Worm (Caenorhabditis elegans) whole organism, young adult: ENCODE measurements around the gene ZK1290.5.
A peak's percentile ranks its signal among the peaks of the same experiment; 100 is the strongest.

Experiments used
- C17E4.6 ChIP-seq: fragments of 200-800 bp; sonication (Bioruptor generic); IDR thresholded peaks from 2 replicates; pipeline ENCODE4 v1.3.6; 2022; ENCODE audit warnings: missing genetic modification reagents, missing genetic modification characterization, missing compliant biosample characterization
- F10E7.11 ChIP-seq: sonication (generic microtip); optimal IDR thresholded peaks from 2 replicates; lab custom pipeline; 2017; ENCODE audit warnings: mild to moderate bottlenecking, missing genetic modification characterization, moderate library complexity, missing compliant biosample characterization
- F22D6.2 ChIP-seq: sonication (generic microtip); optimal IDR thresholded peaks from 2 replicates; lab custom pipeline; 2016; ENCODE audit warnings: mild to moderate bottlenecking, missing genetic modification characterization, missing compliant biosample characterization
- F37B4.10 ChIP-seq: fragments of 200-800 bp; sonication (Bioruptor generic); IDR thresholded peaks from 2 replicates; pipeline ENCODE4 v1.3.6; 2022; ENCODE audit warnings: missing genetic modification characterization, missing compliant biosample characterization
- T07F8.4 ChIP-seq: sonication (generic microtip); optimal IDR thresholded peaks from 2 replicates; lab custom pipeline; 2016; ENCODE audit warnings: mild to moderate bottlenecking, missing genetic modification characterization, moderate library complexity, missing compliant biosample characterization
- Y53F4B.3 ChIP-seq: fragments of 200-800 bp; sonication (Bioruptor generic); IDR thresholded peaks from 2 replicates; pipeline ENCODE4 v1.3.6; 2022; ENCODE audit warnings: missing genetic modification reagents, missing genetic modification characterization, missing compliant biosample characterization
- akir-1 ChIP-seq: fragments of 200-800 bp; sonication (Bioruptor generic); optimal IDR thresholded peaks from 2 replicates; lab custom pipeline; 2018; ENCODE audit warnings: mild to moderate bottlenecking, missing genetic modification characterization, moderate library complexity, missing compliant biosample characterization
- ama-1 ChIP-seq, 3 experiments: fragments of 150-350 bp in 1 of 3; sonication (generic microtip) in 2 of 3; optimal IDR thresholded peaks; 2 replicates each; lab custom pipeline; 2014 to 2018; ENCODE audit warnings: missing biosample characterization in 2 of 3, missing genetic modification characterization in 2 of 3, missing genetic modification reagents in 2 of 3
- bed-2 ChIP-seq: fragments of 200-800 bp; sonication (Bioruptor generic); IDR thresholded peaks from 2 replicates; pipeline ENCODE4 v1.3.6; 2022; ENCODE audit warnings: missing genetic modification reagents, missing genetic modification characterization, missing compliant biosample characterization
- ccch-3 ChIP-seq: fragments of 200-800 bp; sonication (Bioruptor generic); optimal IDR thresholded peaks from 2 replicates; lab custom pipeline; 2018; ENCODE audit warnings: mild to moderate bottlenecking, missing genetic modification characterization, missing compliant biosample characterization
- cebp-1 ChIP-seq, 2 experiments: fragments of 200-800 bp in 1 of 2; sonication (Bioruptor generic) in 1 of 2; sonication (generic microtip) in 1 of 2; IDR thresholded peaks in 1 of 2; optimal IDR thresholded peaks in 1 of 2; 2 replicates each; pipeline versions ENCODE4 v1.3.6 to Lab custom; 2017 to 2022; ENCODE audit warnings: missing compliant biosample characterization in 2 of 2, missing genetic modification characterization in 2 of 2, mild to moderate bottlenecking in 1 of 2, missing genetic modification reagents in 1 of 2, moderate library complexity in 1 of 2
- ceh-40 ChIP-seq: fragments of 200-800 bp; sonication (Bioruptor generic); IDR thresholded peaks from 2 replicates; pipeline ENCODE4 v1.3.6; 2022; ENCODE audit warnings: missing genetic modification characterization, missing compliant biosample characterization
- ceh-58 ChIP-seq: fragments of 200-800 bp; sonication (Bioruptor generic); IDR thresholded peaks from 2 replicates; pipeline ENCODE4 v1.3.6; 2022; ENCODE audit warnings: missing genetic modification characterization, missing compliant biosample characterization
- ceh-91 ChIP-seq: fragments of 200-800 bp; sonication (Bioruptor generic); IDR thresholded peaks from 2 replicates; pipeline ENCODE4 v1.3.6; 2022; ENCODE audit warnings: missing genetic modification reagents, missing genetic modification characterization, missing compliant biosample characterization
- dox-1 ChIP-seq: fragments of 200-800 bp; sonication (Bioruptor generic); IDR thresholded peaks from 2 replicates; pipeline ENCODE4 v1.3.6; 2022; ENCODE audit warnings: missing genetic modification reagents, missing genetic modification characterization, missing compliant biosample characterization
- dpl-1 ChIP-seq: fragments of 150-350 bp; optimal IDR thresholded peaks from 2 replicates; lab custom pipeline; 2014; ENCODE audit warnings: missing biosample characterization, missing genetic modification reagents, missing genetic modification characterization
- egl-44 ChIP-seq: fragments of 200-800 bp; sonication (Bioruptor generic); IDR thresholded peaks from 2 replicates; pipeline ENCODE4 v1.3.6; 2022; ENCODE audit warnings: missing genetic modification reagents, missing genetic modification characterization, missing compliant biosample characterization
- ets-4 ChIP-seq: fragments of 200-800 bp; sonication (Bioruptor generic); optimal IDR thresholded peaks from 2 replicates; lab custom pipeline; 2018; ENCODE audit warnings: mild to moderate bottlenecking, missing genetic modification characterization, missing compliant biosample characterization
- lin-40 ChIP-seq: sonication (generic microtip); optimal IDR thresholded peaks from 2 replicates; lab custom pipeline; 2016; ENCODE audit warnings: missing genetic modification characterization, mild to moderate bottlenecking, missing compliant biosample characterization, missing genotype, missing genetic modification reagents
- madf-10 ChIP-seq: sonication (generic microtip); optimal IDR thresholded peaks from 2 replicates; lab custom pipeline; 2016; ENCODE audit warnings: mild to moderate bottlenecking, missing genetic modification characterization, missing compliant biosample characterization
- mxl-1 ChIP-seq: sonication (generic microtip); optimal IDR thresholded peaks from 2 replicates; lab custom pipeline; 2016; ENCODE audit warnings: missing genetic modification characterization, missing compliant biosample characterization
- nhr-80 ChIP-seq: sonication (generic microtip); optimal IDR thresholded peaks from 2 replicates; lab custom pipeline; 2016; ENCODE audit warnings: missing genetic modification characterization, missing compliant biosample characterization
- rcor-1 ChIP-seq: fragments of 200-800 bp; sonication (Bioruptor generic); IDR thresholded peaks from 2 replicates; pipeline ENCODE4 v1.3.6; 2022; ENCODE audit warnings: missing genetic modification reagents, missing genetic modification characterization, missing compliant biosample characterization
- sdz-38 ChIP-seq: sonication (generic microtip); optimal IDR thresholded peaks from 2 replicates; lab custom pipeline; 2016; ENCODE audit warnings: missing genotype, missing genetic modification characterization, missing compliant biosample characterization
- sea-2 ChIP-seq: fragments of 200-800 bp; sonication (Bioruptor generic); IDR thresholded peaks from 2 replicates; pipeline ENCODE4 v1.3.6; 2022; ENCODE audit warnings: missing genetic modification characterization, missing compliant biosample characterization
- snpc-1.1 ChIP-seq: sonication (generic microtip); optimal IDR thresholded peaks from 2 replicates; lab custom pipeline; 2017; ENCODE audit warnings: missing genetic modification characterization, mild to moderate bottlenecking, missing compliant biosample characterization, antibody characterized with exemption, moderate library complexity, missing genotype, missing genetic modification reagents; ENCODE audit not compliant: insufficient read depth
- snpc-4 ChIP-seq, 5 experiments: fragments of 150-350 bp in 1 of 5; sonication (generic microtip) in 4 of 5; optimal IDR thresholded peaks; 2 replicates each; lab custom pipeline; 2014 to 2018; ENCODE audit warnings: missing genetic modification characterization in 5 of 5, missing biosample characterization in 3 of 5, antibody characterized with exemption in 2 of 5, mild to moderate bottlenecking in 2 of 5, missing compliant biosample characterization in 2 of 5, missing genotype in 2 of 5, moderate library complexity in 2 of 5, missing genetic modification reagents in 1 of 5
- tbp1 ChIP-seq: fragments of 200-800 bp; sonication (Bioruptor generic); optimal IDR thresholded peaks from 2 replicates; lab custom pipeline; 2018; ENCODE audit warnings: mild to moderate bottlenecking, missing genetic modification characterization, missing compliant biosample characterization
- tbx-9 ChIP-seq: sonication (generic microtip); optimal IDR thresholded peaks from 2 replicates; lab custom pipeline; 2016; ENCODE audit warnings: borderline replicate concordance, missing genetic modification characterization, inconsistent platforms, missing compliant biosample characterization
- unc-62 ChIP-seq: fragments of 150-350 bp; optimal IDR thresholded peaks from 2 replicates; lab custom pipeline; 2014; ENCODE audit warnings: missing biosample characterization, missing genetic modification reagents, missing genetic modification characterization
- xnd-1 ChIP-seq: sonication (generic microtip); optimal IDR thresholded peaks from 2 replicates; lab custom pipeline; 2016; ENCODE audit warnings: missing genotype, missing genetic modification reagents, missing genetic modification characterization, missing compliant biosample characterization
- ztf-25 ChIP-seq: fragments of 200-800 bp; sonication (Bioruptor generic); IDR thresholded peaks from 2 replicates; pipeline ENCODE4 v1.3.6; 2022; ENCODE audit warnings: missing genetic modification reagents, missing genetic modification characterization, missing compliant biosample characterization
- ztf-26 ChIP-seq: sonication (generic microtip); optimal IDR thresholded peaks from 2 replicates; lab custom pipeline; 2017; ENCODE audit warnings: missing genetic modification characterization, missing compliant biosample characterization

Gene ZK1290.5

DNA sequence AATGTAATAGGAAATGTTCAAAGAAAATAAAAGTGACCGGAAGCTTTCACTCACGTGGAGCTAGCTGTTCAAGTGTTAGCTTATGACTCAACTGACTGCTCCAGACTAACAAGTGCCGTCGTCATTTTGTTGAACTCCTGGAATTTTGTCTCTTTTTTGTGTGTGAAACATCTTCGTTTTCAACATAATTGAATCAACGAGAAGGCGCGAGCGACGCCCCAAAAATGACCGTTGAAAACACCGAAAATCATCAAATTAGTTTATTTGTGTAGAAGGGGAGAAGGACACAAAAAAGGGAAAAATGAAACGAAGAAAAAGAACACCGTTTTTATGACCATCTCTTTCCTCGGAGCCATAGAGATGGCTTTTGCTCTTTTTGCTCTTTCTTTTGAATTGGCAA is 26.0 kb downstream of the ZK1290.5 start, which contains the start of gene ZK1290.14 (continued):
- TF ChIP-seq dpl-1 (no peak), F10E7.11 (tag; lab: Kevin White, UChicago) (no peak)

DNA sequence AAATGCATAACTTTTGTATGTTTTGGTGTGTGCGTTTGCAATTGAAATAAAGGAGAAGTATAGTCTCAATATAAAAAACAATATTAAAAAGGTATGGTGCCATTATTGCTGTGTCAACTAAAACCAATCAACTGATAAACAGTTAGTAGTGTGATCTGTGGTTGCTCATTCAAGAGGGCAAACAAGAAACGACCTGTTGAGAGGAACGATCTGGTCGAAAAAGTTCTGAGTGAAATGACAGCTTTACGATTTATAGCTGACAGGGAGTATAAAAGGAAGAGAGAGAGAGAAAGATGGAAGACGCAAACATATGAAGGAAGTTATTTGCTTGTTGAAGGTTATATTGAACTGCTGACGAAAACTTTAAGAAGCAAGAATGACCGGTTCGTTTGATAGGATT is 28.5 kb downstream of the ZK1290.5 start:
- peak; percentile 21 for TF ChIP-seq unc-62 (GFP tag; lab: Kevin White, UChicago)
- peak; percentile 89 for TF ChIP-seq nhr-80 (tag; lab: Kevin White, UChicago)
- TF ChIP-seq dpl-1, result no peak
- TF ChIP-seq, all 124 proteins: peak for 2

DNA sequence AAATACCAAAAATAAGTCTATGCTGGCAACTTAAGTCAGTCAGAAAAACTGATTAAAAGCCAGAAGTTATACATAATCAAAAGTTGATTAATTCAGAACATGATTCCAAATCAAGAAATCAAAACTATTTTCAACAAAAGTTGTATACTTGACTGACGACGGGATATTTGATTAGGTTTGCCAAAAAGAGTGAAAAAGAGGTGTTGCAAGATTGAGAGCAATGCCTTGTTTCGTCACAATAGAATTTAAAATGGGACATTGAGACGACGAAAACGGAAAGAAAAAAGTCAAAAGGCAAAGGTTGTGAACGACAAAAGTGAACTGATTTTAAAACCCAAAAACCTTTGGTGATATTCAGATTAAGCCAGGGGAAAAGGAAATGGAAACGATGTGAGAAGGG is 29.4 kb downstream of the ZK1290.5 start:
- TF ChIP-seq xnd-1 (tag; lab: Kevin White, UChicago) (no peak), F37B4.10 (GFP tag; lab: Robert Waterston, UW) (no peak), akir-1 (GFP tag; lab: Kevin White, UChicago) (no peak), ceh-58 (no peak), F22D6.2 (tag; lab: Kevin White, UChicago) (no peak)

DNA sequence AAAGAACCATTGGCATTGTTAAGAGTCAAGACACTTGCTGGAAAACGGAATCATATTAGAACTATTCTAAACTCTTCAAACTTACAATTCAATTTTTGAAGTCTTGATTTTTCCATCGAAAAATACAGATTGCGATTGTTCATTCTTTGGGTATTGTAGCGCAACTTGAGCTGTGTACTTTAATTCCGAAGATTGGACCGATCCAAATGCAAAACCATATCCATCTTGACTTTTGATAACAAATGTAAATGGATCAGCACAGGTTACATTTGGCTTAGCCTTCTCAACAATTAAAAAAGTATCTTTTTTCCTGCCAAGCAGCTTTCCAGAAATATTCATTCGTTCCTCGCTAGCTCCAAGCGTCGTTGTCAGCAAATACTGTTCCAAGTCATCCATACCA is 31.4 kb downstream of the ZK1290.5 start:
- TF ChIP-seq egl-44 (GFP tag; lab: Robert Waterston, UW) (no peak), ztf-25 (GFP tag; lab: Robert Waterston, UW) (no peak), Y53F4B.3 (GFP tag; lab: Robert Waterston, UW) (no peak), ceh-91 (GFP tag; lab: Robert Waterston, UW) (no peak), cebp-1 (GFP tag; IDR thresholded peaks at IDR 0.05; lab: Robert Waterston, UW) (no peak), cebp-1 (tag; optimal IDR thresholded peaks at IDR 0.05; lab: Kevin White, UChicago) (no peak), ama-1 (optimal IDR thresholded peaks at IDR 0.05; lab: Kevin White, UChicago) (no peak), ama-1 (GFP tag; optimal IDR thresholded peaks at IDR 0.05; lab: Kevin White, UChicago) (no peak), ets-4 (GFP tag; lab: Kevin White, UChicago) (no peak), nhr-80 (tag; lab: Kevin White, UChicago) (no peak)
- TF ChIP-seq, all 124 proteins: peak for 0

DNA sequence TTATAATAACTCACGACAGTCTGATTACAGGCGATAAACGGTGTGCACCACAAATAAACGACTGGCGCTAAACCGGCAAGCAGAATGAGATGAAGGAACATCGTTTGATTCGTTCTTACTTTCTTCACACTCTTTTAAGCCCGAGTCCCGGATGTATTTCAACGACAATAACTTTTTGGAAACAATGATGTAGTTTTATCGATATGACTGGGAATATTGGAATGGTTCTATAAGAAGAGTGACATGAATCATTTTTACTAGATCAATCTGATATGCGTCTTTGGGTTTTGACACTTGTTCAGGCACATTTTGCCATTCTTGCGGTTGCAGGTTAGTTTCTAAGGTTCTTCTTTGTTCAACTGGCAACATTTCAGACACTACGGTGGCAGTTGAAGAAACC is 32.1 kb downstream of the ZK1290.5 start, which contains the start of the genes ZK1290.11 and ZK1290.1:
TSS of gene ZK1290.11 (minus strand) at position 101 of the 400 bp plus-strand sequence.
TSS of gene ZK1290.1 (plus strand) at position 271 of the 400 bp plus-strand sequence.
- TF ChIP-seq tbp1 (GFP tag; lab: Kevin White, UChicago) (no peak), sdz-38 (no peak), madf-10 (tag; lab: Kevin White, UChicago) (no peak), ama-1 (optimal IDR thresholded peaks at IDR 0.05; lab: Kevin White, UChicago) (no peak), ama-1 (GFP tag; optimal IDR thresholded peaks at IDR 0.05; lab: Kevin White, UChicago) (no peak), T07F8.4 (tag; lab: Kevin White, UChicago) (no peak), bed-2 (GFP tag; lab: Robert Waterston, UW) (no peak), mxl-1 (tag; lab: Kevin White, UChicago) (no peak), ceh-40 (GFP tag; lab: Robert Waterston, UW) (no peak), snpc-4 (GFP tag; optimal IDR thresholded peaks at IDR 0.05; lab: Kevin White, UChicago) (no peak), snpc-4 (tag; optimal IDR thresholded peaks at IDR 0.05; lab: Kevin White, UChicago) (no peak), xnd-1 (tag; lab: Kevin White, UChicago) (no peak), cebp-1 (GFP tag; IDR thresholded peaks at IDR 0.05; lab: Robert Waterston, UW) (no peak), cebp-1 (tag; optimal IDR thresholded peaks at IDR 0.05; lab: Kevin White, UChicago) (no peak), tbx-9 (no peak), ccch-3 (GFP tag; lab: Kevin White, UChicago) (no peak)

DNA sequence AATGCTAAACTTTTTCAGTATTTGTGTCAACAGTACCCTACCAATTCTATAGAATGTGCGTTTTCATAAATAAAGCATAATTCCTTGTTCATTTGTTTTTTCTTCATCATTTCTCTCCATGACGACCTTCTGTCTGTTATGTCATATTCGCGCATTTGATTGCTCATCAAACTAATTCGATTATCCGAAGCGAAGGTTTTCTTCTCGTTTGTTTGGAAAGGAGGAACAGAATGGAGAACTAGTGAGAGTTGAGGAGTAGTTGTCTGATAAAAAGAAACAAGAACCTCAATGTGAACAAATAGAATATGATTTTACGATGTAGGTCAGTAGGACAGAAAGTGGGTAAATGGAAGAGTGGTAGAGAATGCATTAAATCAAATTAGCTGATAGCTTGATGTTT is 33.2 kb downstream of the ZK1290.5 start:
- TF ChIP-seq dox-1 (GFP tag; lab: Robert Waterston, UW) (no peak), lin-40 (tag; lab: Kevin White, UChicago) (no peak), C17E4.6 (GFP tag; lab: Robert Waterston, UW) (no peak), snpc-1.1 (tag; lab: Kevin White, UChicago) (no peak), sea-2 (GFP tag; lab: Robert Waterston, UW) (no peak), ccch-3 (GFP tag; lab: Kevin White, UChicago) (no peak), rcor-1 (GFP tag; lab: Robert Waterston, UW) (no peak), ztf-26 (no peak)
